Worm (Caenorhabditis elegans) whole organism, L4/young adult: ENCODE measurements around the gene nhr-50.

ENCODE experiments used
- dao-5 ChIP-seq: sonication (generic microtip); optimal IDR thresholded peaks from 2 replicates; lab custom pipeline; 2016; ENCODE audit warnings: missing genotype, missing genetic modification characterization, moderate library complexity, missing compliant biosample characterization
- him-1 ChIP-seq: sonication (generic microtip); optimal IDR thresholded peaks from 2 replicates; lab custom pipeline; 2016; ENCODE audit warnings: missing genotype, missing genetic modification reagents, missing genetic modification characterization, missing compliant biosample characterization

- no peak for TF ChIP-seq him-1 (tag; lab: Kevin White, UChicago)
- no peak for TF ChIP-seq dao-5
Measured at ce11 chrV:16023559-16023958, 23.1 kb upstream of the nhr-50 start.
